Worm (Caenorhabditis elegans): ENCODE measurements around the gene lntl-1.

lntl-1 gene

DNA sequence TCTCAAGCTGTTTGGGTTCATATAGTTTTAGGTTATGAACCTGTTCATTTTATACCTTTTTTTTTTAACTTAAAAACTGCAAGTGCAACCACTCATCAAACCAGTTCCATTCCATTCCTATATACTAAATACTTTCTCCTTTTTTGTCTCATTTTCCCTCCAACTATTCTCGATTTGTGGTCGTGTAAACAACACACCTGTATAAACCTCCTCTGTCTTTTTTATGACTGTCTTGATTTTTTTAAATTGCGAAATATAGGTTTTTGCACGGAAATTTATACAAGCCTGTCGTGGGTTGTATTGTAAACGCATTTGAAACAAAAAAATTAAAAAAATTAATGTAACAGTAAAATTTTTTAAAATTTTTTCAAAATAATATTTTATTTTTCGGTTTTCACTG, 9.6 kb upstream of the lntl-1 start:
- TF ChIP-seq egl-27 (tag; optimal IDR thresholded peaks at IDR 0.05) (no peak), nhr-11 (tag; optimal IDR thresholded peaks at IDR 0.05) (no peak), egl-13 (tag; optimal IDR thresholded peaks at IDR 0.05) (no peak), vab-15 (tag; optimal IDR thresholded peaks at IDR 0.05) (no peak), C34B4.2 (tag; optimal IDR thresholded peaks at IDR 0.05) (no peak), elt-3 (tag; optimal IDR thresholded peaks at IDR 0.05) (no peak), lir-3 (tag; optimal IDR thresholded peaks at IDR 0.05; ENCODE audit: poor library complexity) (no peak), ceh-90 (tag; optimal IDR thresholded peaks at IDR 0.05) (no peak), fkh-8 (tag; optimal IDR thresholded peaks at IDR 0.05) (no peak), nhr-85 (tag) (peak; percentile 51), mab-9 (GFP tag; IDR thresholded peaks at IDR 0.05) (no peak), ceh-88 (GFP tag; IDR thresholded peaks at IDR 0.05) (no peak), nhr-237 (tag; optimal IDR thresholded peaks at IDR 0.05) (no peak), irx-1 (tag; optimal IDR thresholded peaks at IDR 0.05) (no peak), Y116A8C.19 (tag; optimal IDR thresholded peaks at IDR 0.05; ENCODE audit: borderline replicate concordance) (no peak), nhr-76 (tag; optimal IDR thresholded peaks at IDR 0.05) (no peak), blmp-1 (tag; optimal IDR thresholded peaks at IDR 0.05) (peak; percentile 50), skn-1 (tag; optimal IDR thresholded peaks at IDR 0.05) (peak; percentile 23), zip-4 (GFP tag; optimal IDR thresholded peaks at IDR 0.05) (no peak), pax-3 (tag; optimal IDR thresholded peaks at IDR 0.05) (no peak), C16A3.4 (tag; optimal IDR thresholded peaks at IDR 0.05) (no peak), lin-13 (GFP tag; optimal IDR thresholded peaks at IDR 0.05) (no peak), lin-14 (GFP tag; optimal IDR thresholded peaks at IDR 0.05) (peak; percentile 26)

DNA sequence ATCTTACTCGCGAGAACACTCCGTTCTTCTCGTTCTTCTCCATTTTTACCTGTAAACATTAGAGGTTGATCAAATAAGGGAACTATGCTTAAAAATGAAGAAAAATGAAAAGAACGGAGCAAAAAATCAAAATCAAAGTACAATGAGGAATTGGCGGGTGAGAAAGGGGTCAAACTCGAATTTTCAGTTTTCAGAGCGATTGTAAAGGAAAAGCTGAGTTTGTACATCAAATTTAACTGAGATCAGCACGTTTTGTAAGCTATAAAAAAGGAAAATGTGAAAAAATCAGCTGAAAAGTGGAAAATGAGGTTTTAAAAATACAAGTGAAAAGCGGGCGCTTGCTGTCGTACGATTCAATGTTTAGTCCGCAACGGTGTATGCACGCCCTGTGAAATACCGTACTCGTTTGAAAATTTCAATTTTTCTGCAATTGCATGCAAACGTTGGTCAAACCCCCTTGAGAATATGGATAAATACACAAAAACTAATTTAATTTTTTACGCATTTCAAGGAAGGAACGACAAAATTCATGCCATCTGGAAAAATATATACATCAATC, 7.3 kb upstream of the lntl-1 start, which contains the start of gene oops-1:
Gene oops-1, minus strand, starts transcription at position 51 of the 559 bp plus-strand sequence.
- TF ChIP-seq nhr-237 (tag; optimal IDR thresholded peaks at IDR 0.05) (no peak), mab-9 (GFP tag; IDR thresholded peaks at IDR 0.05) (no peak), nhr-77 (tag; optimal IDR thresholded peaks at IDR 0.05) (no peak), lin-15B (tag; optimal IDR thresholded peaks at IDR 0.05) (no peak), unc-98 (GFP tag; IDR thresholded peaks at IDR 0.05) (no peak), xbp-1 (tag; optimal IDR thresholded peaks at IDR 0.05) (no peak)

DNA sequence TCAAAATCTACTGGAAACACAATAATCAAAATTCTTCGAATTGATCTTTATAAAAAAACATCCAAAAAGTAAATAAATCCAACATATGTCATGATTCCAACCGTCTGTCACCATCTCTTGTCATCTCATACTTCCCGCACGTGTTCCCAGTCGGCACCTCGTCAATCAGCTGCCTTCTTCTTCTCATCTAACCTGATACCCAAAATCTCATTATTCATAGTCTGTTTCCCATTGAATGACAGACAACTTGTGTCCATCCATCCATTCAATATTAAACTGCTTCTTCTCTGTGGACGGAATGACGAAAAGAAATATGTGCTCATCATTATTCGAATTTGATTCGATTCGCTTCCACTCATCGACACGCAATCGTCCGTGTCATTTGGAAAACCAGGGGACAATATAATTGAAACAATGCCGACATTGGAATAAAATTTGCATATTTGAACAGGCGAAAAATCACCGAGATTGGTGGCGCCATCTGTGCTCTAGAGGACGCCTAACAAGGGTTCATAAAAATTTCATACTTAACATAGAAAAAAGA, 4.3 kb upstream of the lntl-1 start:
- TF ChIP-seq hlh-4 (tag; optimal IDR thresholded peaks at IDR 0.05) (no peak), unc-86 (tag; optimal IDR thresholded peaks at IDR 0.05) (peak; percentile 40), egl-13 (tag; optimal IDR thresholded peaks at IDR 0.05) (no peak), sox-4 (tag; optimal IDR thresholded peaks at IDR 0.05) (no peak), efl-3 (GFP tag; optimal IDR thresholded peaks at IDR 0.05) (no peak), fos-1 (tag; optimal IDR thresholded peaks at IDR 0.05) (no peak), nhr-47 (tag; optimal IDR thresholded peaks at IDR 0.05) (no peak), hpl-2 (GFP tag; optimal IDR thresholded peaks at IDR 0.05) (no peak), mdl-1 (tag; optimal IDR thresholded peaks at IDR 0.05) (no peak), aly-2 (tag; optimal IDR thresholded peaks at IDR 0.05) (no peak), unc-130 (tag; optimal IDR thresholded peaks at IDR 0.05) (no peak), tbx-2 (tag; optimal IDR thresholded peaks at IDR 0.05) (peak; percentile 86), lin-39 (tag; optimal IDR thresholded peaks at IDR 0.05) (no peak), pag-3 (tag; optimal IDR thresholded peaks at IDR 0.05; ENCODE audit: borderline replicate concordance, insufficient read depth) (no peak), ztf-11 (tag; optimal IDR thresholded peaks at IDR 0.05) (peak in 1 of 2 experiments; percentile 87), skn-1 (tag; optimal IDR thresholded peaks at IDR 0.05) (no peak), nhr-237 (tag; optimal IDR thresholded peaks at IDR 0.05) (no peak), fkh-10 (GFP tag; optimal IDR thresholded peaks at IDR 0.05) (peak; percentile 64), dsc-1 (tag; optimal IDR thresholded peaks at IDR 0.05) (no peak)

All from whole organism, L1 larva.